Worm (Caenorhabditis elegans) whole organism, early embryonic: Measurements from ENCODE around the gene M01F1.4.

Experiments
- B0310.2 ChIP-seq: sonication (generic microtip); optimal IDR thresholded peaks from 2 replicates; lab custom pipeline; 2016; ENCODE audit warnings: mild to moderate bottlenecking, missing genetic modification characterization, missing compliant biosample characterization
- F13C5.2 ChIP-seq: sonication (generic microtip); optimal IDR thresholded peaks from 2 replicates; lab custom pipeline; 2017; ENCODE audit warnings: mild to moderate bottlenecking, missing genetic modification characterization, inconsistent platforms, missing compliant biosample characterization
- aly-1 ChIP-seq: sonication (generic microtip); optimal IDR thresholded peaks from 2 replicates; lab custom pipeline; 2016; ENCODE audit warnings: missing genetic modification characterization, missing compliant biosample characterization
- ama-1 ChIP-seq: fragments of 150-350 bp; optimal IDR thresholded peaks from 2 replicates; lab custom pipeline; 2014
- ceh-13 ChIP-seq: fragments of 200-800 bp; sonication (Bioruptor generic); optimal IDR thresholded peaks from 2 replicates; lab custom pipeline; 2018; ENCODE audit warnings: mild to moderate bottlenecking, missing genetic modification characterization, missing compliant biosample characterization
- ceh-36 ChIP-seq: sonication (generic microtip); optimal IDR thresholded peaks from 2 replicates; lab custom pipeline; 2016; ENCODE audit warnings: missing genetic modification characterization, inconsistent platforms, missing compliant biosample characterization
- ets-7 ChIP-seq: sonication (generic microtip); optimal IDR thresholded peaks from 2 replicates; lab custom pipeline; 2016; ENCODE audit warnings: missing genotype, missing genetic modification characterization, missing compliant biosample characterization
- flt-1 ChIP-seq: fragments of 200-800 bp; sonication (Bioruptor generic); IDR thresholded peaks from 2 replicates; pipeline ENCODE4 v1.3.6; 2022; ENCODE audit warnings: missing genetic modification characterization, missing compliant biosample characterization
- hmbx-1 ChIP-seq: sonication (generic microtip); optimal IDR thresholded peaks from 2 replicates; lab custom pipeline; 2016; ENCODE audit warnings: mild to moderate bottlenecking, missing genetic modification characterization, missing compliant biosample characterization
- hmg-4 ChIP-seq: fragments of 200-800 bp; sonication (Bioruptor generic); optimal IDR thresholded peaks from 2 replicates; lab custom pipeline; 2018; ENCODE audit warnings: mild to moderate bottlenecking, missing genetic modification characterization, missing compliant biosample characterization
- hnd-1 ChIP-seq: sonication (generic microtip); optimal IDR thresholded peaks from 2 replicates; lab custom pipeline; 2016; ENCODE audit warnings: missing genetic modification characterization, missing compliant biosample characterization
- pes-1 ChIP-seq: fragments of 200-800 bp; sonication (Bioruptor generic); IDR thresholded peaks from 2 replicates; pipeline ENCODE4 v1.3.6; 2022; ENCODE audit warnings: missing genetic modification reagents, missing genetic modification characterization, missing compliant biosample characterization
- scrt-1 ChIP-seq: fragments of 200-800 bp; sonication (Bioruptor generic); IDR thresholded peaks from 2 replicates; pipeline ENCODE4 v1.3.6; 2022; ENCODE audit warnings: missing genetic modification characterization, missing compliant biosample characterization
- sea-1 ChIP-seq: fragments of 200-800 bp; sonication (Bioruptor generic); conservative IDR thresholded peaks from 2 replicates; pipeline ENCODE4 v1.3.6; 2022; ENCODE audit warnings: missing genetic modification characterization, missing compliant biosample characterization
- tbx-11 ChIP-seq: fragments of 200-800 bp; sonication (Bioruptor generic); IDR thresholded peaks from 2 replicates; pipeline ENCODE4 v1.3.6; 2022; ENCODE audit warnings: missing genetic modification characterization, missing compliant biosample characterization
- tbx-37 ChIP-seq: fragments of 200-800 bp; sonication (Bioruptor generic); conservative IDR thresholded peaks from 2 replicates; pipeline ENCODE4 v1.3.6; 2022; ENCODE audit warnings: missing genetic modification reagents, missing genetic modification characterization, missing compliant biosample characterization
- tra-4 ChIP-seq: sonication (generic microtip); optimal IDR thresholded peaks from 2 replicates; lab custom pipeline; 2017; ENCODE audit warnings: missing genetic modification characterization, missing compliant biosample characterization

M01F1.4 gene

DNA sequence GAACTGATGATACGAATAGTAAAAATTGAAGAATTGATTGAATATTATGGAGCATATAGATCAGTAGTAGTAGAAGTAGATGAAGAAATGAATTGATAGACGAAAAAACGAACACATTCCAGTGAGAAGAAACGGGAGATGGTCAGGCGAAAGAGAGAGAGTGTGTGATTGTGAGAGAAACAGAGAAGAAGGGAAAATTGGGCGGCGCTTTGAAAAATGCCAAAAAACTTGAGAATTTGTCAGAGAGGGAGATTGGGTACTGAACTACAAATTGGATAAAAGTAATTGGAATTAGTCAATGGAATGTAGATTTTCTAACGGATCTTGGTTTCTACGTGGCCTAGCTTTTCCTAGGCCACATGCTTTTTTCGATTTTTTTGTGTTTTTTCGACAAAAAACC, 21.6 kb downstream of the M01F1.4 start, which contains the start of gene C34C12.7:
TSS of gene C34C12.7 (minus strand) at position 118 of the 400 bp plus-strand sequence.
- TF ChIP-seq tra-4: no peak
- no peak for TF ChIP-seq hnd-1 (tag; lab: Kevin White, UChicago)
- no peak for TF ChIP-seq ceh-36 (tag; lab: Kevin White, UChicago)
- TF ChIP-seq sea-1 (GFP tag; lab: Robert Waterston, UW): no peak
- TF ChIP-seq tbx-37 (GFP tag; lab: Robert Waterston, UW): no peak
- TF ChIP-seq pes-1 (GFP tag; lab: Robert Waterston, UW): no peak
- no peak for TF ChIP-seq aly-1
- no peak for TF ChIP-seq hmbx-1
- no peak for TF ChIP-seq tbx-11 (GFP tag; lab: Robert Waterston, UW)
- no peak for TF ChIP-seq hmg-4
- TF ChIP-seq ama-1 (lab: Kevin White, UChicago): no peak
- no peak for TF ChIP-seq ets-7
- no peak for TF ChIP-seq F13C5.2 (tag; lab: Kevin White, UChicago)
- no peak for TF ChIP-seq B0310.2 (tag; lab: Kevin White, UChicago)
- TF ChIP-seq flt-1 (GFP tag; lab: Robert Waterston, UW): no peak
- TF ChIP-seq scrt-1: no peak
- no peak for TF ChIP-seq ceh-13 (GFP tag; lab: Kevin White, UChicago)

DNA sequence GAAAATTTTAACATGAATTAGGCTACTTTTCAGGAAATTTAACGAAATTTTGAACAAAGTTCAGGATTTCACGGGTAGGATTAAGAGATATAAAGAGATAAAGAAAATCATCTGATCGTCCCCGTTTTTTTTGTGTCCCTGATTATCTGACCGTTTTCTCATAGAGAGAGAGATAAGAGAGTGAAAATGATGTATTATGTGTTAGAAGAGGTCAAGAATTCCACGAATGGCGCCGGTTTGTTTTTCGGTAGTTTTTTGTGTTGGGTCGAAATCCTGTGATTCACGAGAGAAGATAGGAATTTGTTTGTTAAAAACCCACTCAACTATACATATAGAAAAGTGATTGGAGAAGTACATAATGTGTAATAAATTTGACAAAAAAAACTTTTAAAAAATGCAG, 22.7 kb downstream of the M01F1.4 start:
- TF ChIP-seq aly-1 (no peak), B0310.2 (tag; lab: Kevin White, UChicago) (no peak), ceh-36 (tag; lab: Kevin White, UChicago) (no peak), flt-1 (GFP tag; lab: Robert Waterston, UW) (no peak), tra-4 (no peak), ceh-13 (GFP tag; lab: Kevin White, UChicago) (no peak), pes-1 (GFP tag; lab: Robert Waterston, UW) (no peak), ama-1 (lab: Kevin White, UChicago) (no peak)

DNA sequence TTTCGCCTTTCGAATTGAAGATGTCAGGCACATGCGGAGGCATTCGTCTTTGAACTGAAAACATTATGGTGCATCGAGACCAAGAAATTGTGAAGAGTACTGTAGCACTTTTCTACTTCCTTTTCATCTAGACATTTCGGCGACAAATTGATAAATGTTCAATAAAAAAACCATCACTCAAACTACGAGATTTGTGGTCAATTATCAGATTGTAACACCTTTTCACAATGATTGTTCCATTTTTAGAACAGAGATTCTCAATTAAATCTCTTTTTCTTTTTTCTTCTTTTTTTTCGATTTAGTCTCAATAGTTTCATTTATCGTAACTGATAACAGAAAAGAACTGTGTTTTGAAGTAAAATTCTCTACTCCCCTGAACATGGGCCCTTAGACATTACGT, 23.8 kb downstream of the M01F1.4 start:
- TF ChIP-seq ama-1 (lab: Kevin White, UChicago) (no peak), ceh-13 (GFP tag; lab: Kevin White, UChicago) (no peak), tbx-11 (GFP tag; lab: Robert Waterston, UW) (no peak), tbx-37 (GFP tag; lab: Robert Waterston, UW) (no peak), hnd-1 (tag; lab: Kevin White, UChicago) (no peak), hmg-4 (no peak), ceh-36 (tag; lab: Kevin White, UChicago) (no peak)

DNA sequence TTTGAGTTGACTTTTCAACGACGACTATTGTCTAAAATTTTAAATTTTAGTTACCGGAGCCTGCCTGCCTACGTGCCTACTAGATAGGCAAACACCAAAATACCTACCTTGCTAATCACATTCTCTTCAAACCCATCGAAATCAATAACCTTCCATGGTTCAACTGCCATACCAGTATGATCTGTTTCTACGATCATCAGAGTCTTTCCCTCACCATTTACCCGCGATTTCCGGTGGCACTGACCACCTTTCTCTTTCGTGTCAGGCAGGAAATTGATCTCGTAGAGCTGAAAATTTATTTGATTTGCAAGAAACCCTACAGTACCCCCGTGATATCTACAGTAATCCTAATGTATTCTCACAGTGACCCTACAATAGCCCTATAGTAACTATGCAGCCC, 24.8 kb downstream of the M01F1.4 start:
- no peak for TF ChIP-seq tra-4
- no peak for TF ChIP-seq flt-1 (GFP tag; lab: Robert Waterston, UW)
- no peak for TF ChIP-seq tbx-11 (GFP tag; lab: Robert Waterston, UW)
- TF ChIP-seq scrt-1: no peak
- TF ChIP-seq hmg-4: no peak
- no peak for TF ChIP-seq pes-1 (GFP tag; lab: Robert Waterston, UW)
- TF ChIP-seq B0310.2 (tag; lab: Kevin White, UChicago): no peak
- TF ChIP-seq tbx-37 (GFP tag; lab: Robert Waterston, UW): no peak
- no peak for TF ChIP-seq sea-1 (GFP tag; lab: Robert Waterston, UW)
- no peak for TF ChIP-seq ets-7
- TF ChIP-seq hnd-1 (tag; lab: Kevin White, UChicago): no peak
- TF ChIP-seq hmbx-1: no peak
- no peak for TF ChIP-seq ama-1 (lab: Kevin White, UChicago)
- no peak for TF ChIP-seq aly-1
- no peak for TF ChIP-seq F13C5.2 (tag; lab: Kevin White, UChicago)
- no peak for TF ChIP-seq ceh-13 (GFP tag; lab: Kevin White, UChicago)
- TF ChIP-seq ceh-36 (tag; lab: Kevin White, UChicago): no peak

DNA sequence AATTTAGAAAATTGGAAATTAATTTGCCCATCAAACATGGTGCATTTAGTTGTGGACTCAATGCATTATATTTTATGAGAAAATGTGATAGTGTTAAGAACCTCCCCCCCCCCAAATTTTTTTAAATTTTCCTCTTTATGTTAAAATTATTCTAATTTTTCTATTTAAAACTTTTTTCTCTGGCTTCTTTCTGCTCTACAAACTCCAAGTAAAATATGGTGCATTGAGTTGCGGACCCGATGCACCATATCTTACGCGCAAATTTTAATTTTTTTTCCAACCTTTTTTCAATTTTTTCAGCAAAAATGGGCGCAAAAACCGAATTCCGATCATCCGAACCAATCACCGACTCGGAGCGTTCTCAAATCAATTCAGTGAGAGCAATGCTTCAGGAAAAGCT, 27.5 kb downstream of the M01F1.4 start, which contains the start of gene C34C12.6:
TSS of gene C34C12.6 (plus strand) at position 301 of the 400 bp plus-strand sequence.
- TF ChIP-seq scrt-1 (no peak), aly-1 (no peak)

DNA sequence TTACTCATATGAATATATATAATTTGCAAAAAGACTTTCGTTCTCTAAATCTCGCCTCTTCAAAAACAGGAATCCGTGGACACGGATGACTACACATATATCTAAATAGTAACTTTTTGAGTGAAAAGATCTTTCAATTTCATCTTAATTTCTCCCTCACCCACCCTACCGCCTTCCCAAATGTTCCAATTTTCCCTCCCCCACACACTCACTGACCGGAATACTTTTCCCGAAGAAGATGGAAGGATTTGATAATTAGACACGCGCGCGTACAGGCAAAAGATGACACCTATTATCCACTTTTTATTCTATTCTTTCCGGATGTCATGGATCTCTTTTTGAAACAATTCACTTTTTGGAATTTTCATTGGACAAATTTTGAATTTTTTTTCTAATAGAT, 28.9 kb downstream of the M01F1.4 start:
- TF ChIP-seq tbx-11 (GFP tag; lab: Robert Waterston, UW) (no peak), ceh-13 (GFP tag; lab: Kevin White, UChicago) (no peak), ama-1 (lab: Kevin White, UChicago) (no peak), ets-7 (no peak), F13C5.2 (tag; lab: Kevin White, UChicago) (no peak), pes-1 (GFP tag; lab: Robert Waterston, UW) (no peak), flt-1 (GFP tag; lab: Robert Waterston, UW) (no peak), sea-1 (GFP tag; lab: Robert Waterston, UW) (no peak), aly-1 (no peak), ceh-36 (tag; lab: Kevin White, UChicago) (no peak), scrt-1 (no peak), hmg-4 (no peak), hmbx-1 (no peak), tra-4 (no peak), tbx-37 (GFP tag; lab: Robert Waterston, UW) (no peak)

DNA sequence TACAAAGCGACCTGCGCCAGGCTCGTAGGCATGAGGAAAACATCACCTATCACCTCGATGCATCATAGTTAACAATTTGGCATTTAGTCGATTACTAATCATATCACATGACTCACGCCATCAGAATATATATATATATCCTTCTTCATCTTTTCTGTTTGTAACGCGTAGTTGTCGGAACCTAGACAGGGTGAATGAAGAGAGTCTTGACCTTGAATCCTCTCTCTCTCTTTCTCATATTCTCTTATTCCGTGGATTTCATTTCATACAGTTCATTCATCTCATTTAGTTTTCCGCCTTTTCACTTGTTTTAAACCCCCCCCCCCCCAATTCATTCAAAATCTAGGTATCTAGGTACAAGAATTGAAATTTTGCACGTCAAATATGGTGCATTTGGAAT, 29.6 kb downstream of the M01F1.4 start:
- no peak for TF ChIP-seq aly-1
- TF ChIP-seq ama-1 (lab: Kevin White, UChicago): no peak
- TF ChIP-seq tbx-37 (GFP tag; lab: Robert Waterston, UW): no peak
- no peak for TF ChIP-seq ets-7
- TF ChIP-seq tra-4: no peak
- TF ChIP-seq ceh-13 (GFP tag; lab: Kevin White, UChicago): no peak
- no peak for TF ChIP-seq scrt-1
- TF ChIP-seq tbx-11 (GFP tag; lab: Robert Waterston, UW): no peak
- TF ChIP-seq hmg-4: no peak
- no peak for TF ChIP-seq sea-1 (GFP tag; lab: Robert Waterston, UW)
- TF ChIP-seq hmbx-1: no peak
- TF ChIP-seq hnd-1 (tag; lab: Kevin White, UChicago): no peak
- no peak for TF ChIP-seq F13C5.2 (tag; lab: Kevin White, UChicago)
- TF ChIP-seq pes-1 (GFP tag; lab: Robert Waterston, UW): no peak
- no peak for TF ChIP-seq flt-1 (GFP tag; lab: Robert Waterston, UW)
- no peak for TF ChIP-seq B0310.2 (tag; lab: Kevin White, UChicago)
